In genomic region chr2L:14673601-14674006, dm6 we compare ENCODE assay signal across 1 fruit fly cellular context.
TF ChIP-seq lines count a peak whose summit lies in the region.

No protein-coding gene starts in this region.

TF ChIP-seq in whole organism, embryonic, 481 proteins besides CTCF, POLR2A, EP300 and RAD21 (continued from another document):
- TF ChIP-seq CG31388 (GFP tag; optimal IDR thresholded peaks at IDR 0.05; lab: Kevin White, UChicago) (no peak), Lhr (GFP tag; optimal IDR thresholded peaks at IDR 0.05; lab: Kevin White, UChicago) (no peak), CG8281 (tag; optimal IDR thresholded peaks at IDR 0.05; lab: Kevin White, UChicago) (peak; percentile 8), dmrt11E (tag; optimal IDR thresholded peaks at IDR 0.05; lab: Kevin White, UChicago) (peak; percentile 11), CG34376 (GFP tag; optimal IDR thresholded peaks at IDR 0.05; lab: Kevin White, UChicago) (peak; percentile 40), Dad (GFP tag; optimal IDR thresholded peaks at IDR 0.05; lab: Kevin White, UChicago) (no peak), CG33557 (GFP tag; optimal IDR thresholded peaks at IDR 0.05; lab: Kevin White, UChicago) (peak; percentile 35), CG14667 (GFP tag; IDR thresholded peaks at IDR 0.05; lab: Robert Waterston, UW) (no peak), exex (tag; optimal IDR thresholded peaks at IDR 0.05; lab: Kevin White, UChicago) (peak; percentile 48), CG6791 (GFP tag; IDR thresholded peaks at IDR 0.05; lab: Robert Waterston, UW; ENCODE audit: partially characterized antibody) (no peak), sd (tag; optimal IDR thresholded peaks at IDR 0.05; lab: Kevin White, UChicago) (peak; percentile 16), CG2202 (tag; optimal IDR thresholded peaks at IDR 0.05; lab: Kevin White, UChicago) (peak; percentile 44), her (GFP tag; optimal IDR thresholded peaks at IDR 0.05; lab: Kevin White, UChicago) (no peak), MBD-R2 (GFP tag; IDR thresholded peaks at IDR 0.05; lab: Robert Waterston, UW) (no peak), bsh (GFP tag; optimal IDR thresholded peaks at IDR 0.05; lab: Kevin White, UChicago) (peak in 1 of 2 experiments; percentile 17), Six4 (GFP tag; optimal IDR thresholded peaks at IDR 0.05; lab: Kevin White, UChicago) (no peak), ro (GFP tag; IDR thresholded peaks at IDR 0.05; lab: Robert Waterston, UW) (no peak), CG13624 (GFP tag; optimal IDR thresholded peaks at IDR 0.05; lab: Kevin White, UChicago) (no peak), Nf-YC (tag; optimal IDR thresholded peaks at IDR 0.05; lab: Kevin White, UChicago) (no peak), GATAe (GFP tag; conservative IDR thresholded peaks at IDR 0.05; lab: Robert Waterston, UW) (no peak), kay (GFP tag; optimal IDR thresholded peaks at IDR 0.05; lab: Kevin White, UChicago) (no peak), CG6854 (GFP tag; optimal IDR thresholded peaks at IDR 0.05; lab: Kevin White, UChicago) (no peak), CG8924 (tag; optimal IDR thresholded peaks at IDR 0.05; lab: Kevin White, UChicago) (no peak), Fer1 (GFP tag; optimal IDR thresholded peaks at IDR 0.05; lab: Kevin White, UChicago) (no peak), CG12659 (GFP tag; optimal IDR thresholded peaks at IDR 0.05; lab: Kevin White, UChicago) (no peak), Hr78 (GFP tag; optimal IDR thresholded peaks at IDR 0.05; lab: Kevin White, UChicago) (peak in 1 of 2 experiments; percentile 93), CG13424 (tag; optimal IDR thresholded peaks at IDR 0.05; lab: Kevin White, UChicago) (no peak), CG16779 (GFP tag; IDR thresholded peaks at IDR 0.05; lab: Robert Waterston, UW) (no peak), disco-r (GFP tag; optimal IDR thresholded peaks at IDR 0.05; lab: Kevin White, UChicago) (no peak), vvl (GFP tag; IDR thresholded peaks at IDR 0.05; lab: Robert Waterston, UW) (peak; percentile 15; the same call in 1 of the 2 replicates), grn (GFP tag; optimal IDR thresholded peaks at IDR 0.05; lab: Kevin White, UChicago) (peak; percentile 96), Camta (GFP tag; optimal IDR thresholded peaks at IDR 0.05; lab: Kevin White, UChicago) (no peak), bcd (GFP tag; optimal IDR thresholded peaks at IDR 0.05; lab: Kevin White, UChicago) (no peak), CG2199 (GFP tag; IDR thresholded peaks at IDR 0.05; lab: Robert Waterston, UW) (peak; percentile 67; the same call in 1 of the 3 replicates), CG14014 (GFP tag; IDR thresholded peaks at IDR 0.05; lab: Robert Waterston, UW) (no peak), bigmax (GFP tag; optimal IDR thresholded peaks at IDR 0.05; lab: Kevin White, UChicago) (no peak), CG17361 (GFP tag; IDR thresholded peaks at IDR 0.05; lab: Robert Waterston, UW) (no peak), CG18619 (GFP tag; optimal IDR thresholded peaks at IDR 0.05; lab: Kevin White, UChicago) (no peak), CG4360 (GFP tag; IDR thresholded peaks at IDR 0.05; lab: Robert Waterston, UW) (no peak), CG11695 (GFP tag; IDR thresholded peaks at IDR 0.05; lab: Robert Waterston, UW) (no peak), sug (tag; optimal IDR thresholded peaks at IDR 0.05; lab: Kevin White, UChicago) (peak; percentile 36), hth (optimal IDR thresholded peaks at IDR 0.05; lab: Kevin White, UChicago) (no peak), pho (GFP tag; optimal IDR thresholded peaks at IDR 0.05; lab: Kevin White, UChicago) (no peak), CG3726 (GFP tag; IDR thresholded peaks at IDR 0.05; lab: Robert Waterston, UW) (no peak), nom (GFP tag; optimal IDR thresholded peaks at IDR 0.05; lab: Kevin White, UChicago) (no peak), en (GFP tag; optimal IDR thresholded peaks at IDR 0.05; lab: Kevin White, UChicago) (no peak), zfh1 (GFP tag; IDR thresholded peaks at IDR 0.05; lab: Robert Waterston, UW) (0 out of 3 replicates have a peak, but pooled peaks have one; percentile 10), insv (GFP tag; optimal IDR thresholded peaks at IDR 0.05; lab: Kevin White, UChicago) (no peak), fu2 (GFP tag; optimal IDR thresholded peaks at IDR 0.05; lab: Kevin White, UChicago) (no peak), Hr51 (GFP tag; optimal IDR thresholded peaks at IDR 0.05; lab: Kevin White, UChicago) (no peak), CG12769 (tag; optimal IDR thresholded peaks at IDR 0.05; lab: Kevin White, UChicago) (peak; percentile 25), CG2712 (tag; optimal IDR thresholded peaks at IDR 0.05; lab: Kevin White, UChicago) (no peak), Mad (GFP tag; optimal IDR thresholded peaks at IDR 0.05; lab: Kevin White, UChicago) (no peak), Dfd (GFP tag; optimal IDR thresholded peaks at IDR 0.05; lab: Kevin White, UChicago) (no peak), CG34224 (GFP tag; IDR thresholded peaks at IDR 0.05; lab: Robert Waterston, UW; ENCODE audit: partially characterized antibody) (no peak), PHDP (tag; optimal IDR thresholded peaks at IDR 0.05; lab: Kevin White, UChicago) (no peak), CG18764 (GFP tag; optimal IDR thresholded peaks at IDR 0.05; lab: Kevin White, UChicago) (no peak), CG17612 (GFP tag; IDR thresholded peaks at IDR 0.05; lab: Robert Waterston, UW) (no peak), unc-4 (GFP tag; IDR thresholded peaks at IDR 0.05; lab: Robert Waterston, UW; ENCODE audit: partially characterized antibody) (no peak), CG10959 (GFP tag; IDR thresholded peaks at IDR 0.05; lab: Robert Waterston, UW) (no peak), CG1647 (GFP tag; optimal IDR thresholded peaks at IDR 0.05; lab: Kevin White, UChicago) (no peak), grau (tag; optimal IDR thresholded peaks at IDR 0.05; lab: Kevin White, UChicago) (no peak), Neu2 (GFP tag; optimal IDR thresholded peaks at IDR 0.05; lab: Kevin White, UChicago; ENCODE audit: borderline replicate concordance) (no peak), HLH3B (GFP tag; IDR thresholded peaks at IDR 0.05; lab: Robert Waterston, UW) (no peak), onecut (GFP tag; IDR thresholded peaks at IDR 0.05; lab: Robert Waterston, UW) (no peak), CG7745 (tag; optimal IDR thresholded peaks at IDR 0.05; lab: Kevin White, UChicago) (peak; percentile 70), CG15479 (GFP tag; optimal IDR thresholded peaks at IDR 0.05; lab: Kevin White, UChicago) (no peak), CG18262 (tag; optimal IDR thresholded peaks at IDR 0.05; lab: Kevin White, UChicago) (no peak), chn (GFP tag; optimal IDR thresholded peaks at IDR 0.05; lab: Kevin White, UChicago) (no peak), lmd (GFP tag; IDR thresholded peaks at IDR 0.05; lab: Robert Waterston, UW) (no peak), gsb-n (tag; optimal IDR thresholded peaks at IDR 0.05; lab: Kevin White, UChicago) (peak; percentile 24), maf-S (GFP tag; optimal IDR thresholded peaks at IDR 0.05; lab: Kevin White, UChicago) (no peak), CG6813 (GFP tag; optimal IDR thresholded peaks at IDR 0.05; lab: Kevin White, UChicago) (no peak), CG6175 (GFP tag; IDR thresholded peaks at IDR 0.05; lab: Robert Waterston, UW) (no peak), ac (GFP tag; optimal IDR thresholded peaks at IDR 0.05; lab: Kevin White, UChicago) (no peak), Blimp-1 (GFP tag; optimal IDR thresholded peaks at IDR 0.05; lab: Kevin White, UChicago) (peak; percentile 3), Tbp (GFP tag; optimal IDR thresholded peaks at IDR 0.05; lab: Kevin White, UChicago) (no peak), Kr (GFP tag; optimal IDR thresholded peaks at IDR 0.05; lab: Kevin White, UChicago) (no peak), hkb (optimal IDR thresholded peaks at IDR 0.05; lab: Kevin White, UChicago) (no peak), hkb (GFP tag; IDR thresholded peaks at IDR 0.05; lab: Robert Waterston, UW) (no peak), CG31441 (GFP tag; IDR thresholded peaks at IDR 0.05; lab: Robert Waterston, UW) (no peak), CG32767 (GFP tag; IDR thresholded peaks at IDR 0.05; lab: Robert Waterston, UW) (no peak), mam (GFP tag; optimal IDR thresholded peaks at IDR 0.05; lab: Kevin White, UChicago) (no peak), luna (GFP tag; optimal IDR thresholded peaks at IDR 0.05; lab: Kevin White, UChicago) (no peak), mirr (GFP tag; optimal IDR thresholded peaks at IDR 0.05; lab: Kevin White, UChicago) (peak; percentile 16), CG12104 (GFP tag; optimal IDR thresholded peaks at IDR 0.05; lab: Kevin White, UChicago) (no peak), Scr (GFP tag; IDR thresholded peaks at IDR 0.05; lab: Robert Waterston, UW; ENCODE audit: partially characterized antibody) (no peak), CG18476 (GFP tag; optimal IDR thresholded peaks at IDR 0.05; lab: Kevin White, UChicago) (no peak), CG7372 (GFP tag; IDR thresholded peaks at IDR 0.05; lab: Robert Waterston, UW) (no peak), pnt (GFP tag; optimal IDR thresholded peaks at IDR 0.05; lab: Kevin White, UChicago) (no peak), CG12744 (GFP tag; optimal IDR thresholded peaks at IDR 0.05; lab: Kevin White, UChicago) (no peak), CG9609 (GFP tag; optimal IDR thresholded peaks at IDR 0.05; lab: Kevin White, UChicago) (no peak), abd-A (tag; optimal IDR thresholded peaks at IDR 0.05; lab: Kevin White, UChicago) (peak; percentile 81), CG4617 (GFP tag; optimal IDR thresholded peaks at IDR 0.05; lab: Kevin White, UChicago; ENCODE audit: borderline replicate concordance) (no peak), Ets65A (GFP tag; lab: Kevin White, UChicago) (no peak), HLHmδ (GFP tag; optimal IDR thresholded peaks at IDR 0.05; lab: Kevin White, UChicago) (no peak), Dp (GFP tag; optimal IDR thresholded peaks at IDR 0.05; lab: Kevin White, UChicago) (no peak), sens-2 (GFP tag; IDR thresholded peaks at IDR 0.05; lab: Robert Waterston, UW) (no peak), ham (GFP tag; IDR thresholded peaks at IDR 0.05; lab: Robert Waterston, UW) (no peak), NK7.1 (GFP tag; optimal IDR thresholded peaks at IDR 0.05; lab: Kevin White, UChicago) (no peak), CG14050 (GFP tag; IDR thresholded peaks at IDR 0.05; lab: Robert Waterston, UW) (no peak), Dref (GFP tag; IDR thresholded peaks at IDR 0.05; lab: Robert Waterston, UW) (no peak), Oaz (GFP tag; IDR thresholded peaks at IDR 0.05; lab: Robert Waterston, UW) (no peak), lab (GFP tag; optimal IDR thresholded peaks at IDR 0.05; lab: Kevin White, UChicago) (peak; percentile 59), dmrt99B (tag; optimal IDR thresholded peaks at IDR 0.05; lab: Kevin White, UChicago) (no peak), toy (GFP tag; IDR thresholded peaks at IDR 0.05; lab: Robert Waterston, UW) (no peak), Hmx (GFP tag; optimal IDR thresholded peaks at IDR 0.05; lab: Kevin White, UChicago) (no peak), CG3995 (GFP tag; optimal IDR thresholded peaks at IDR 0.05; lab: Kevin White, UChicago) (no peak)
